Worm (Caenorhabditis elegans): ENCODE measurements around the gene nhr-66.

Gene nhr-66

ce11 chrIV:8205272-8206098 is 30.9 kb downstream of the nhr-66 start, which contains the start of gene hgrs-1:
Gene hgrs-1, minus strand, starts transcription at chrIV:8206048.
- TF ChIP-seq aly-2 (tag; optimal IDR thresholded peaks at IDR 0.05) = no peak
- TF ChIP-seq lin-15B (tag; optimal IDR thresholded peaks at IDR 0.05) = peak; percentile 38
- peak; percentile 8 for TF ChIP-seq elt-2 (tag; optimal IDR thresholded peaks at IDR 0.05)
- peak; percentile 62 for TF ChIP-seq hmg-11 (tag; optimal IDR thresholded peaks at IDR 0.05)
- TF ChIP-seq ceh-28 (tag; optimal IDR thresholded peaks at IDR 0.05) = peak; percentile 36
- no peak for TF ChIP-seq pqm-1 (tag; optimal IDR thresholded peaks at IDR 0.05)
- peak; percentile 32 for TF ChIP-seq snpc-4 (tag; optimal IDR thresholded peaks at IDR 0.05)
- peak; percentile 76 for TF ChIP-seq nfya-1 (tag; optimal IDR thresholded peaks at IDR 0.05; ENCODE audit: insufficient read depth)
- TF ChIP-seq nhr-28 (tag; optimal IDR thresholded peaks at IDR 0.05) = no peak
- TF ChIP-seq nhr-25 (tag; optimal IDR thresholded peaks at IDR 0.05) = no peak

ce11 chrIV:8203555-8203954 is 32.8 kb downstream of the nhr-66 start:
- TF ChIP-seq nhr-23 (tag; optimal IDR thresholded peaks at IDR 0.05) (no peak), elt-2 (tag; optimal IDR thresholded peaks at IDR 0.05) (no peak), pqm-1 (tag; optimal IDR thresholded peaks at IDR 0.05) (no peak), zag-1 (tag; optimal IDR thresholded peaks at IDR 0.05) (no peak), fkh-10 (GFP tag; optimal IDR thresholded peaks at IDR 0.05) (no peak), unc-39 (tag; optimal IDR thresholded peaks at IDR 0.05) (no peak), jun-1 (tag; optimal IDR thresholded peaks at IDR 0.05) (no peak), ztf-11 (tag; optimal IDR thresholded peaks at IDR 0.05) (no peak), egl-5 (tag; optimal IDR thresholded peaks at IDR 0.05) (no peak), lin-39 (tag; optimal IDR thresholded peaks at IDR 0.05) (no peak), hmg-11 (tag; optimal IDR thresholded peaks at IDR 0.05) (no peak), skn-1 (tag; optimal IDR thresholded peaks at IDR 0.05) (no peak), nhr-77 (tag; optimal IDR thresholded peaks at IDR 0.05) (no peak), nhr-43 (tag; optimal IDR thresholded peaks at IDR 0.05; ENCODE audit: poor library complexity, severe bottlenecking) (no peak), nhr-12 (tag; optimal IDR thresholded peaks at IDR 0.05) (no peak), nhr-25 (tag; optimal IDR thresholded peaks at IDR 0.05) (no peak), mdl-1 (tag; optimal IDR thresholded peaks at IDR 0.05) (no peak), ZK546.5 (tag; optimal IDR thresholded peaks at IDR 0.05) (no peak), elt-1 (tag; optimal IDR thresholded peaks at IDR 0.05) (no peak), nhr-67 (tag; optimal IDR thresholded peaks at IDR 0.05) (no peak)

- TF ChIP-seq elt-2 (tag; optimal IDR thresholded peaks at IDR 0.05) (no peak), hmg-11 (tag; optimal IDR thresholded peaks at IDR 0.05) (no peak)
These were observed 35.3 kb downstream of the nhr-66 start, which contains the start of gene glrx-22 for ce11 chrIV:8201133-8201532. Gene glrx-22, minus strand, starts transcription at chrIV:8201233.

- TF ChIP-seq jun-1 (tag; optimal IDR thresholded peaks at IDR 0.05) = no peak
- no peak for TF ChIP-seq elt-1 (tag; optimal IDR thresholded peaks at IDR 0.05)
- TF ChIP-seq nfya-1 (tag; optimal IDR thresholded peaks at IDR 0.05; ENCODE audit: insufficient read depth) = no peak
- peak; percentile 77 for TF ChIP-seq elt-2 (tag; optimal IDR thresholded peaks at IDR 0.05)
- TF ChIP-seq lin-15B (tag; optimal IDR thresholded peaks at IDR 0.05) = no peak
- peak; percentile 27 for TF ChIP-seq skn-1 (tag; optimal IDR thresholded peaks at IDR 0.05)
- no peak for TF ChIP-seq fos-1 (tag; optimal IDR thresholded peaks at IDR 0.05)
- peak; percentile 66 for TF ChIP-seq pha-4 (tag; optimal IDR thresholded peaks at IDR 0.05)
- TF ChIP-seq snpc-4 (tag; optimal IDR thresholded peaks at IDR 0.05) = no peak
- TF ChIP-seq lsy-12 (tag; optimal IDR thresholded peaks at IDR 0.05) = no peak
- peak; percentile 18 for TF ChIP-seq pqm-1 (tag; optimal IDR thresholded peaks at IDR 0.05)
- no peak for TF ChIP-seq unc-39 (tag; optimal IDR thresholded peaks at IDR 0.05)
These were observed 36.6 kb downstream of the nhr-66 start for ce11 chrIV:8199824-8200223.

ce11 chrIV:8199274-8199673 is 37.1 kb downstream of the nhr-66 start:
- TF ChIP-seq fkh-2 (tag; optimal IDR thresholded peaks at IDR 0.05) (no peak), daf-12 (tag; optimal IDR thresholded peaks at IDR 0.05) (no peak), lin-15B (tag; optimal IDR thresholded peaks at IDR 0.05) (no peak), egl-27 (tag; optimal IDR thresholded peaks at IDR 0.05) (no peak), R02D3.7 (tag; optimal IDR thresholded peaks at IDR 0.05) (no peak)
